Worm (Caenorhabditis elegans) whole organism, early embryonic: Measurements from ENCODE around the gene spp-31.
"Not testable (repeated sequence)": the region's sequence is repeated elsewhere in the genome, so short reads cannot be mapped to it uniquely, and the experiment has no call there.

Experiments
- B0310.2 ChIP-seq: sonication (generic microtip); optimal IDR thresholded peaks from 2 replicates; lab custom pipeline; 2016; ENCODE audit warnings: mild to moderate bottlenecking, missing genetic modification characterization, missing compliant biosample characterization
- F13C5.2 ChIP-seq: sonication (generic microtip); optimal IDR thresholded peaks from 2 replicates; lab custom pipeline; 2017; ENCODE audit warnings: mild to moderate bottlenecking, missing genetic modification characterization, inconsistent platforms, missing compliant biosample characterization
- ama-1 ChIP-seq: fragments of 150-350 bp; optimal IDR thresholded peaks from 2 replicates; lab custom pipeline; 2014
- ceh-13 ChIP-seq: fragments of 200-800 bp; sonication (Bioruptor generic); optimal IDR thresholded peaks from 2 replicates; lab custom pipeline; 2018; ENCODE audit warnings: mild to moderate bottlenecking, missing genetic modification characterization, missing compliant biosample characterization
- ceh-36 ChIP-seq: sonication (generic microtip); optimal IDR thresholded peaks from 2 replicates; lab custom pipeline; 2016; ENCODE audit warnings: missing genetic modification characterization, inconsistent platforms, missing compliant biosample characterization
- hmbx-1 ChIP-seq: sonication (generic microtip); optimal IDR thresholded peaks from 2 replicates; lab custom pipeline; 2016; ENCODE audit warnings: mild to moderate bottlenecking, missing genetic modification characterization, missing compliant biosample characterization
- hnd-1 ChIP-seq: sonication (generic microtip); optimal IDR thresholded peaks from 2 replicates; lab custom pipeline; 2016; ENCODE audit warnings: missing genetic modification characterization, missing compliant biosample characterization
- pes-1 ChIP-seq: fragments of 200-800 bp; sonication (Bioruptor generic); IDR thresholded peaks from 2 replicates; pipeline ENCODE4 v1.3.6; 2022; ENCODE audit warnings: missing genetic modification reagents, missing genetic modification characterization, missing compliant biosample characterization
- sea-1 ChIP-seq: fragments of 200-800 bp; sonication (Bioruptor generic); conservative IDR thresholded peaks from 2 replicates; pipeline ENCODE4 v1.3.6; 2022; ENCODE audit warnings: missing genetic modification characterization, missing compliant biosample characterization
- tbx-37 ChIP-seq: fragments of 200-800 bp; sonication (Bioruptor generic); conservative IDR thresholded peaks from 2 replicates; pipeline ENCODE4 v1.3.6; 2022; ENCODE audit warnings: missing genetic modification reagents, missing genetic modification characterization, missing compliant biosample characterization
- tra-4 ChIP-seq: sonication (generic microtip); optimal IDR thresholded peaks from 2 replicates; lab custom pipeline; 2017; ENCODE audit warnings: missing genetic modification characterization, missing compliant biosample characterization

- TF ChIP-seq ama-1 (lab: Kevin White, UChicago); tra-4 (tag; lab: Kevin White, UChicago); hmbx-1 (tag; lab: Kevin White, UChicago); tbx-37 (GFP tag; lab: Robert Waterston, UW); B0310.2 (tag; lab: Kevin White, UChicago); ceh-36; ceh-13 (GFP tag; lab: Kevin White, UChicago); F13C5.2 (tag; lab: Kevin White, UChicago); sea-1 (GFP tag; lab: Robert Waterston, UW); hnd-1 (tag; lab: Kevin White, UChicago): not testable (repeated sequence)
- TF ChIP-seq pes-1 (GFP tag; lab: Robert Waterston, UW), result peak; percentile 24; the same call in 1 of the 2 replicates
Measured at ce11 chrIV:1448528-1448927, 42.2 kb downstream of the spp-31 start.
